Worm (Caenorhabditis elegans) whole organism, L3 larva: Measurements from ENCODE around the gene R06F6.14.

ENCODE experiments used
- R02D3.7 ChIP-seq: fragments of 150-350 bp; optimal IDR thresholded peaks from 2 replicates; lab custom pipeline; 2014; ENCODE audit warnings: missing biosample characterization, missing genetic modification characterization
- ZK546.5 ChIP-seq: sonication (generic microtip); optimal IDR thresholded peaks from 2 replicates; lab custom pipeline; 2017; ENCODE audit warnings: missing biosample characterization, missing genetic modification characterization
- aly-2 ChIP-seq: fragments of 150-350 bp; optimal IDR thresholded peaks from 2 replicates; lab custom pipeline; 2014; ENCODE audit warnings: missing biosample characterization, missing genetic modification characterization
- ama-1 ChIP-seq: fragments of 150-350 bp; optimal IDR thresholded peaks from 2 replicates; lab custom pipeline; 2018
- ceh-16 ChIP-seq: sonication (generic microtip); optimal IDR thresholded peaks from 2 replicates; lab custom pipeline; 2017; ENCODE audit warnings: missing biosample characterization, missing genetic modification characterization
- ceh-28 ChIP-seq: fragments of 150-350 bp; optimal IDR thresholded peaks from 2 replicates; lab custom pipeline; 2014; ENCODE audit warnings: missing biosample characterization, missing genetic modification reagents, missing genetic modification characterization
- ceh-82 ChIP-seq: fragments of 150-350 bp; optimal IDR thresholded peaks from 2 replicates; lab custom pipeline; 2014; ENCODE audit warnings: missing biosample characterization, missing genetic modification characterization
- ceh-9 ChIP-seq: sonication (generic microtip); optimal IDR thresholded peaks from 2 replicates; lab custom pipeline; 2018; ENCODE audit warnings: missing biosample characterization, missing genetic modification characterization
- daf-12 ChIP-seq: fragments of 150-350 bp; optimal IDR thresholded peaks from 2 replicates; lab custom pipeline; 2014; ENCODE audit warnings: missing biosample characterization, missing genetic modification reagents, missing genetic modification characterization
- elt-1 ChIP-seq: fragments of 150-350 bp; optimal IDR thresholded peaks from 2 replicates; lab custom pipeline; 2014; ENCODE audit warnings: missing biosample characterization, missing genetic modification characterization
- elt-2 ChIP-seq: sonication (generic microtip); optimal IDR thresholded peaks from 2 replicates; lab custom pipeline; 2016; ENCODE audit warnings: missing genetic modification reagents, mild to moderate bottlenecking, missing genetic modification characterization, missing compliant biosample characterization
- elt-3 ChIP-seq, 3 experiments: fragments of 150-350 bp in 1 of 3; sonication (generic microtip) in 2 of 3; optimal IDR thresholded peaks; 2 replicates in 2 of 3; 4 replicates in 1 of 3; lab custom pipeline; 2014 to 2017; ENCODE audit warnings: missing biosample characterization in 3 of 3, missing genetic modification characterization in 3 of 3
- eor-1 ChIP-seq, 2 experiments: fragments of 150-350 bp; optimal IDR thresholded peaks; 2 replicates each; lab custom pipeline; 2014 to 2018; ENCODE audit warnings: missing biosample characterization in 2 of 2, missing genetic modification characterization in 2 of 2
- fkh-10 ChIP-seq: sonication (generic microtip); optimal IDR thresholded peaks from 2 replicates; lab custom pipeline; 2017; ENCODE audit warnings: missing biosample characterization, missing genetic modification reagents, missing genetic modification characterization
- fkh-2 ChIP-seq: fragments of 150-350 bp; optimal IDR thresholded peaks from 2 replicates; lab custom pipeline; 2014; ENCODE audit warnings: missing biosample characterization, missing genetic modification reagents, missing genetic modification characterization
- fos-1 ChIP-seq: fragments of 150-350 bp; optimal IDR thresholded peaks from 2 replicates; lab custom pipeline; 2014; ENCODE audit warnings: missing biosample characterization, missing genetic modification characterization
- hmg-11 ChIP-seq: sonication (generic microtip); optimal IDR thresholded peaks from 2 replicates; lab custom pipeline; 2016; ENCODE audit warnings: missing genetic modification characterization, missing compliant biosample characterization
- jun-1 ChIP-seq: fragments of 150-350 bp; optimal IDR thresholded peaks from 2 replicates; lab custom pipeline; 2014; ENCODE audit warnings: missing biosample characterization, missing genetic modification reagents, missing genetic modification characterization
- lin-15B ChIP-seq: fragments of 150-350 bp; optimal IDR thresholded peaks from 2 replicates; lab custom pipeline; 2014; ENCODE audit warnings: missing biosample characterization, missing genetic modification characterization
- lin-39 ChIP-seq: fragments of 150-350 bp; optimal IDR thresholded peaks from 2 replicates; lab custom pipeline; 2018; ENCODE audit warnings: missing biosample characterization, missing genetic modification reagents, missing genetic modification characterization
- lsy-12 ChIP-seq: sonication (generic microtip); optimal IDR thresholded peaks from 2 replicates; lab custom pipeline; 2016; ENCODE audit warnings: mild to moderate bottlenecking, missing genetic modification characterization, missing compliant biosample characterization
- mdl-1 ChIP-seq: fragments of 150-350 bp; optimal IDR thresholded peaks from 2 replicates; lab custom pipeline; 2014; ENCODE audit warnings: missing biosample characterization, missing genetic modification characterization
- mml-1 ChIP-seq: fragments of 150-350 bp; sonication (generic microtip); optimal IDR thresholded peaks from 3 replicates; lab custom pipeline; 2014; ENCODE audit warnings: missing biosample characterization, missing genetic modification characterization
- nfya-1 ChIP-seq: sonication (generic microtip); optimal IDR thresholded peaks from 2 replicates; lab custom pipeline; 2017; ENCODE audit warnings: missing genetic modification characterization, mild to moderate bottlenecking, missing compliant biosample characterization, antibody characterized with exemption, moderate library complexity; ENCODE audit not compliant: insufficient read depth
- nhr-11 ChIP-seq: fragments of 150-350 bp; optimal IDR thresholded peaks from 2 replicates; lab custom pipeline; 2014; ENCODE audit warnings: missing biosample characterization, missing genetic modification characterization
- nhr-23 ChIP-seq: fragments of 150-350 bp; optimal IDR thresholded peaks from 2 replicates; lab custom pipeline; 2014; ENCODE audit warnings: missing biosample characterization, missing genetic modification reagents, missing genetic modification characterization
- nhr-25 ChIP-seq: sonication (generic microtip); optimal IDR thresholded peaks from 2 replicates; lab custom pipeline; 2017; ENCODE audit warnings: missing biosample characterization, missing genetic modification characterization
- nhr-28 ChIP-seq: fragments of 150-350 bp; optimal IDR thresholded peaks from 2 replicates; lab custom pipeline; 2014; ENCODE audit warnings: missing biosample characterization, missing genetic modification characterization
- nhr-43 ChIP-seq: sonication (generic microtip); optimal IDR thresholded peaks from 2 replicates; lab custom pipeline; 2016; ENCODE audit warnings: mild to moderate bottlenecking, missing genetic modification characterization, missing compliant biosample characterization; ENCODE audit not compliant: poor library complexity, severe bottlenecking
- nhr-67 ChIP-seq: fragments of 150-350 bp; optimal IDR thresholded peaks from 2 replicates; lab custom pipeline; 2014; ENCODE audit warnings: missing biosample characterization, missing genetic modification characterization
- nhr-76 ChIP-seq: fragments of 150-350 bp; sonication (generic microtip); optimal IDR thresholded peaks from 5 replicates; lab custom pipeline; 2014; ENCODE audit warnings: missing biosample characterization, missing genetic modification characterization
- nhr-77 ChIP-seq: fragments of 150-350 bp; optimal IDR thresholded peaks from 2 replicates; lab custom pipeline; 2014; ENCODE audit warnings: missing biosample characterization, missing genetic modification characterization
- pha-4 ChIP-seq: fragments of 150-350 bp; optimal IDR thresholded peaks from 2 replicates; lab custom pipeline; 2014; ENCODE audit warnings: missing biosample characterization, missing genetic modification reagents, missing genetic modification characterization
- pqm-1 ChIP-seq: fragments of 150-350 bp; optimal IDR thresholded peaks from 2 replicates; lab custom pipeline; 2017; ENCODE audit warnings: missing biosample characterization, missing genetic modification characterization, inconsistent platforms
- sea-2 ChIP-seq: fragments of 150-350 bp; sonication (generic microtip); optimal IDR thresholded peaks from 4 replicates; lab custom pipeline; 2014; ENCODE audit warnings: missing biosample characterization, missing genetic modification reagents, missing genetic modification characterization
- skn-1 ChIP-seq: fragments of 150-350 bp; optimal IDR thresholded peaks from 2 replicates; lab custom pipeline; 2014; ENCODE audit warnings: missing biosample characterization, missing genetic modification characterization
- snpc-4 ChIP-seq: fragments of 150-350 bp; optimal IDR thresholded peaks from 2 replicates; lab custom pipeline; 2014; ENCODE audit warnings: missing biosample characterization, missing genetic modification characterization
- unc-39 ChIP-seq: sonication (generic microtip); optimal IDR thresholded peaks from 4 replicates; lab custom pipeline; 2017; ENCODE audit warnings: missing biosample characterization, missing genetic modification characterization
- unc-62 ChIP-seq: fragments of 150-350 bp; sonication (generic microtip); optimal IDR thresholded peaks from 4 replicates; lab custom pipeline; 2014; ENCODE audit warnings: missing biosample characterization, missing genetic modification reagents, missing genetic modification characterization
- zag-1 ChIP-seq: fragments of 150-350 bp; optimal IDR thresholded peaks from 2 replicates; lab custom pipeline; 2014; ENCODE audit warnings: missing biosample characterization, missing genetic modification characterization
- ztf-11 ChIP-seq: fragments of 150-350 bp; optimal IDR thresholded peaks from 2 replicates; lab custom pipeline; 2014; ENCODE audit warnings: missing biosample characterization, missing genetic modification characterization
- ztf-4 ChIP-seq: fragments of 150-350 bp; optimal IDR thresholded peaks from 2 replicates; lab custom pipeline; 2014; ENCODE audit warnings: missing biosample characterization, missing genetic modification characterization

The R06F6.14 gene

ce11 chrII:10824046-10824445, 15.0 kb downstream of the R06F6.14 start, which contains the start of the genes R06F6.12 and mix-1:
Gene R06F6.12, minus strand, starts transcription at chrII:10824081.
Gene mix-1, plus strand, starts transcription at chrII:10824246.
- peak; percentile 58 for TF ChIP-seq lin-15B
- TF ChIP-seq R02D3.7 (tag; lab: Kevin White, UChicago), result peak; percentile 7
- TF ChIP-seq hmg-11, result peak; percentile 75
- no peak for TF ChIP-seq ceh-9 (tag; lab: Kevin White, UChicago)
- peak; percentile 75 for TF ChIP-seq nfya-1 (tag; lab: Kevin White, UChicago)
- TF ChIP-seq nhr-23 (tag; lab: Kevin White, UChicago), result peak; percentile 51
- peak; percentile 8 for TF ChIP-seq elt-2 (tag; lab: Kevin White, UChicago)
- no peak for TF ChIP-seq mdl-1 (tag; lab: Kevin White, UChicago)
- peak; percentile 62 for TF ChIP-seq nhr-43 (tag; lab: Kevin White, UChicago)
- peak; percentile 74 for TF ChIP-seq pha-4
- TF ChIP-seq, all 47 proteins: peak for 8

- TF ChIP-seq ztf-11 (tag; lab: Kevin White, UChicago), result no peak
- no peak for TF ChIP-seq jun-1
- TF ChIP-seq unc-39 (tag; lab: Kevin White, UChicago), result no peak
- TF ChIP-seq, all 47 proteins: peak for 0
These were observed 20.0 kb downstream of the R06F6.14 start, which contains the start of gene VM106R.1 for ce11 chrII:10829081-10829480. Gene VM106R.1, minus strand, starts transcription at chrII:10829181.

- TF ChIP-seq lin-39 (tag; lab: Kevin White, UChicago) (peak; percentile 84), nfya-1 (tag; lab: Kevin White, UChicago) (peak; percentile 24), nhr-76 (tag; lab: Kevin White, UChicago) (no peak), ceh-9 (tag; lab: Kevin White, UChicago) (no peak), nhr-67 (tag; lab: Kevin White, UChicago) (no peak)
These were observed 20.5 kb downstream of the R06F6.14 start for ce11 chrII:10829572-10829971.

ce11 chrII:10834717-10835116, 25.6 kb downstream of the R06F6.14 start:
- no peak for TF ChIP-seq sea-2

ce11 chrII:10838550-10838949, 29.5 kb downstream of the R06F6.14 start:
- TF ChIP-seq nfya-1 (tag; lab: Kevin White, UChicago) (peak; percentile 73), nhr-77 (no peak)

ce11 chrII:10840067-10840466, 31.0 kb downstream of the R06F6.14 start:
- TF ChIP-seq ceh-9 (tag; lab: Kevin White, UChicago) (no peak), jun-1 (peak; percentile 72), nhr-43 (tag; lab: Kevin White, UChicago) (peak; percentile 83), eor-1 (tag; optimal IDR thresholded peaks at IDR 0.05; lab: Kevin White, UChicago) (no peak), ama-1 (lab: Kevin White, UChicago) (peak; percentile 52), mml-1 (tag; lab: Kevin White, UChicago) (no peak), lsy-12 (tag; lab: Kevin White, UChicago) (peak; percentile 74), nhr-76 (tag; lab: Kevin White, UChicago) (no peak), ztf-11 (tag; lab: Kevin White, UChicago) (peak; percentile 28), nhr-23 (tag; lab: Kevin White, UChicago) (peak; percentile 44), unc-39 (tag; lab: Kevin White, UChicago) (no peak), aly-2 (no peak), skn-1 (tag; lab: Kevin White, UChicago) (peak; percentile 12), lin-39 (tag; lab: Kevin White, UChicago) (peak; percentile 94), elt-2 (tag; lab: Kevin White, UChicago) (peak; percentile 58), ceh-16 (tag; lab: Kevin White, UChicago) (no peak), ceh-82 (tag; lab: Kevin White, UChicago) (no peak), elt-3 (tag; optimal IDR thresholded peaks at IDR 0.05; lab: Kevin White, UChicago) (peak in 1 of 3 experiments; percentile 81), ztf-4 (peak; percentile 68), nhr-11 (peak; percentile 46), mdl-1 (tag; lab: Kevin White, UChicago) (no peak), snpc-4 (tag; lab: Kevin White, UChicago) (peak; percentile 20), fkh-2 (tag; lab: Kevin White, UChicago) (no peak), elt-1 (tag; lab: Kevin White, UChicago) (no peak), nhr-25 (peak; percentile 71), ceh-28 (no peak), unc-62 (GFP tag; lab: Kevin White, UChicago) (peak; percentile 40), pha-4 (peak; percentile 78), nhr-28 (no peak), ZK546.5 (tag; lab: Kevin White, UChicago) (no peak), fkh-10 (GFP tag; lab: Kevin White, UChicago) (peak; percentile 8), nhr-67 (tag; lab: Kevin White, UChicago) (no peak), zag-1 (tag; lab: Kevin White, UChicago) (no peak), fos-1 (tag; lab: Kevin White, UChicago) (no peak), daf-12 (no peak), pqm-1 (peak; percentile 36)
